Fruit fly (Drosophila melanogaster) whole organism, embryonic: ENCODE measurements around the gene Spn28Dc.

Experiments
- Antp ChIP-seq: fragments of 200-800 bp; sonication (Bioruptor generic); optimal IDR thresholded peaks from 3 replicates; lab custom pipeline; 2016; ENCODE audit warnings: missing biosample characterization, missing genetic modification characterization
- Atf6 ChIP-seq: fragments of 200-800 bp; sonication (Bioruptor generic); IDR thresholded peaks from 2 replicates; pipeline ENCODE4 v1.3.6; 2022; ENCODE audit warnings: missing biosample characterization, missing genetic modification characterization
- Blimp-1 ChIP-seq: fragments of 200-800 bp; sonication (Bioruptor generic); optimal IDR thresholded peaks from 3 replicates; lab custom pipeline; 2018; ENCODE audit warnings: missing biosample characterization, missing genetic modification characterization, mild to moderate bottlenecking, moderate library complexity, missing genetic modification reagents
- CG11398 ChIP-seq: fragments of 200-800 bp; sonication (Bioruptor generic); optimal IDR thresholded peaks from 2 replicates; lab custom pipeline; 2016; ENCODE audit warnings: missing biosample characterization, missing genetic modification characterization
- CG11723 ChIP-seq: fragments of 200-800 bp; sonication (Bioruptor generic); optimal IDR thresholded peaks from 2 replicates; lab custom pipeline; 2017; ENCODE audit warnings: missing biosample characterization, mild to moderate bottlenecking, missing genetic modification characterization
- CG12071 ChIP-seq: fragments of 200-800 bp; sonication (Bioruptor generic); optimal IDR thresholded peaks from 3 replicates; lab custom pipeline; 2018; ENCODE audit warnings: missing biosample characterization, mild to moderate bottlenecking, missing genetic modification characterization
- CG12236 ChIP-seq: fragments of 200-800 bp; sonication (Bioruptor generic); optimal IDR thresholded peaks from 2 replicates; lab custom pipeline; 2016; ENCODE audit warnings: missing biosample characterization, missing genetic modification characterization
- CG1602 ChIP-seq: fragments of 200-800 bp; sonication (Bioruptor generic); optimal IDR thresholded peaks from 3 replicates; lab custom pipeline; 2016; ENCODE audit warnings: missing biosample characterization, missing genetic modification characterization
- CG1603 ChIP-seq: fragments of 200-800 bp; sonication (Bioruptor generic); optimal IDR thresholded peaks from 2 replicates; lab custom pipeline; 2019; ENCODE audit warnings: missing biosample characterization, mild to moderate bottlenecking, missing genetic modification characterization, moderate library complexity
- CG17385 ChIP-seq: fragments of 200-800 bp; sonication (Bioruptor generic); optimal IDR thresholded peaks from 3 replicates; lab custom pipeline; 2018; ENCODE audit warnings: missing biosample characterization, mild to moderate bottlenecking, missing genetic modification characterization
- CG18764 ChIP-seq: fragments of 200-800 bp; sonication (Bioruptor generic); optimal IDR thresholded peaks from 3 replicates; lab custom pipeline; 2016; ENCODE audit warnings: missing biosample characterization, missing genetic modification characterization
- CG2199 ChIP-seq: fragments of 200-800 bp; sonication (Bioruptor generic); IDR thresholded peaks from 3 replicates; pipeline ENCODE4 v1.3.6; 2022; ENCODE audit warnings: missing biosample characterization, missing genetic modification characterization
- CG2202 ChIP-seq: fragments of 200-800 bp; sonication (Bioruptor generic); optimal IDR thresholded peaks from 2 replicates; lab custom pipeline; 2018; ENCODE audit warnings: missing biosample characterization, mild to moderate bottlenecking, missing genetic modification characterization
- CG31365 ChIP-seq: fragments of 200-800 bp; sonication (Bioruptor generic); optimal IDR thresholded peaks from 2 replicates; lab custom pipeline; 2018; ENCODE audit warnings: missing biosample characterization, mild to moderate bottlenecking, missing genetic modification characterization
- CG34422 ChIP-seq: fragments of 200-800 bp; sonication (Bioruptor generic); IDR thresholded peaks from 3 replicates; pipeline ENCODE4 v1.3.6; 2022; ENCODE audit warnings: missing biosample characterization, missing genetic modification characterization
- CG5953 ChIP-seq: fragments of 200-800 bp; sonication (Bioruptor generic); IDR thresholded peaks from 2 replicates; pipeline ENCODE4 v1.3.6; 2022; ENCODE audit warnings: missing biosample characterization, missing genetic modification characterization
- CG7556 ChIP-seq: fragments of 200-800 bp; sonication (Bioruptor generic); optimal IDR thresholded peaks from 2 replicates; lab custom pipeline; 2017; ENCODE audit warnings: missing biosample characterization, mild to moderate bottlenecking, missing genetic modification characterization
- CG9817 ChIP-seq: fragments of 200-800 bp; sonication (Bioruptor generic); optimal IDR thresholded peaks from 2 replicates; lab custom pipeline; 2018; ENCODE audit warnings: missing biosample characterization, mild to moderate bottlenecking, missing genetic modification characterization, moderate library complexity
- CTCF ChIP-seq: fragments of 200-800 bp; sonication (Bioruptor generic); optimal IDR thresholded peaks from 2 replicates; lab custom pipeline; 2017; ENCODE audit warnings: missing biosample characterization, mild to moderate bottlenecking, missing genetic modification characterization, moderate library complexity
- Chrac-16 ChIP-seq: fragments of 200-800 bp; sonication (Bioruptor generic); optimal IDR thresholded peaks from 3 replicates; lab custom pipeline; 2016; ENCODE audit warnings: missing biosample characterization, missing genetic modification characterization
- Dfd ChIP-seq, 2 experiments: fragments of >200 bp; optimal IDR thresholded peaks; 2 replicates each; lab custom pipeline; 2017; ENCODE audit warnings: missing biosample characterization in 2 of 2, missing genetic modification characterization in 2 of 2
- Ets97D ChIP-seq: fragments of 200-800 bp; sonication (Bioruptor generic); optimal IDR thresholded peaks from 3 replicates; lab custom pipeline; 2016; ENCODE audit warnings: missing biosample characterization, missing genetic modification characterization
- H2.0 ChIP-seq: fragments of 200-800 bp; sonication (Bioruptor generic); IDR thresholded peaks from 2 replicates; pipeline ENCODE4 v1.3.6; 2022; ENCODE audit warnings: missing biosample characterization, missing genetic modification characterization
- Jarid2 ChIP-seq: fragments of 200-800 bp; sonication (Bioruptor generic); optimal IDR thresholded peaks from 3 replicates; lab custom pipeline; 2017; ENCODE audit warnings: mild to moderate bottlenecking, missing biosample characterization, missing genetic modification reagents, missing genetic modification characterization
- Rfx ChIP-seq: fragments of 200-800 bp; sonication (Bioruptor generic); IDR thresholded peaks from 2 replicates; pipeline ENCODE4 v1.3.6; 2022; ENCODE audit warnings: missing biosample characterization, missing genetic modification characterization
- Taf1 ChIP-seq: fragments of 200-800 bp; sonication (Bioruptor generic); IDR thresholded peaks from 2 replicates; pipeline ENCODE4 v1.3.6; 2022; ENCODE audit warnings: missing biosample characterization, missing genetic modification characterization
- ap ChIP-seq: fragments of 200-800 bp; sonication (Bioruptor generic); IDR thresholded peaks from 2 replicates; pipeline ENCODE4 v1.3.6; 2022; ENCODE audit warnings: missing biosample characterization, missing genetic modification characterization
- bsh ChIP-seq, 2 experiments: fragments of 200-800 bp; sonication (Bioruptor generic); optimal IDR thresholded peaks; 2 replicates each; lab custom pipeline; 2017 to 2018; ENCODE audit warnings: mild to moderate bottlenecking in 2 of 2, missing biosample characterization in 2 of 2, missing genetic modification characterization in 2 of 2, moderate library complexity in 1 of 2
- cas ChIP-seq: fragments of 200-800 bp; sonication (Bioruptor generic); IDR thresholded peaks from 2 replicates; pipeline ENCODE4 v1.3.6; 2022; ENCODE audit warnings: missing biosample characterization, missing genetic modification characterization
- caup ChIP-seq: fragments of 200-800 bp; sonication (Bioruptor generic); optimal IDR thresholded peaks from 3 replicates; lab custom pipeline; 2017; ENCODE audit warnings: missing biosample characterization, mild to moderate bottlenecking, missing genetic modification characterization, moderate library complexity; ENCODE audit not compliant: severe bottlenecking
- chm ChIP-seq: fragments of 200-800 bp; sonication (Bioruptor generic); IDR thresholded peaks from 2 replicates; pipeline ENCODE4 v1.3.6; 2022; ENCODE audit warnings: missing biosample characterization, missing genetic modification characterization
- crp ChIP-seq, 2 experiments: fragments of 200-800 bp; sonication (Bioruptor generic); optimal IDR thresholded peaks; 2 replicates in 1 of 2; 3 replicates in 1 of 2; lab custom pipeline; 2017; ENCODE audit warnings: missing biosample characterization in 2 of 2, missing genetic modification characterization in 2 of 2, mild to moderate bottlenecking in 1 of 2, moderate library complexity in 1 of 2
- cwo ChIP-seq: fragments of 200-800 bp; sonication (Bioruptor generic); optimal IDR thresholded peaks from 3 replicates; lab custom pipeline; 2017; ENCODE audit warnings: missing biosample characterization, missing genetic modification characterization, mild to moderate bottlenecking, moderate library complexity, missing genetic modification reagents
- disco-r ChIP-seq: fragments of 200-800 bp; sonication (Bioruptor generic); optimal IDR thresholded peaks from 2 replicates; lab custom pipeline; 2016; ENCODE audit warnings: missing biosample characterization, missing genetic modification characterization
- dysf ChIP-seq: fragments of 200-800 bp; sonication (Bioruptor generic); IDR thresholded peaks from 3 replicates; pipeline ENCODE4 v1.3.6; 2022; ENCODE audit warnings: missing biosample characterization, missing genetic modification characterization
- esg ChIP-seq: fragments of 200-800 bp; sonication (Bioruptor generic); conservative IDR thresholded peaks from 2 replicates; pipeline ENCODE4 v1.3.6; 2022; ENCODE audit warnings: missing biosample characterization, missing genetic modification characterization
- fd102C ChIP-seq: fragments of 200-800 bp; sonication (Bioruptor generic); optimal IDR thresholded peaks from 2 replicates; lab custom pipeline; 2018; ENCODE audit warnings: missing biosample characterization, mild to moderate bottlenecking, missing genetic modification characterization, moderate library complexity
- ftz-f1 ChIP-seq: fragments of 200-800 bp; sonication (Bioruptor generic); optimal IDR thresholded peaks from 2 replicates; lab custom pipeline; 2016; ENCODE audit warnings: missing biosample characterization, missing genetic modification characterization
- gcm2 ChIP-seq: fragments of 200-800 bp; sonication (Bioruptor generic); optimal IDR thresholded peaks from 2 replicates; lab custom pipeline; 2016; ENCODE audit warnings: missing biosample characterization, missing genetic modification characterization
- grn ChIP-seq: fragments of 200-800 bp; sonication (Bioruptor generic); optimal IDR thresholded peaks from 3 replicates; lab custom pipeline; 2017; ENCODE audit warnings: missing biosample characterization, missing genetic modification characterization
- jigr1 ChIP-seq: fragments of 200-800 bp; sonication (Bioruptor generic); IDR thresholded peaks from 3 replicates; pipeline ENCODE4 v1.3.6; 2022; ENCODE audit warnings: missing biosample characterization, missing genetic modification characterization
- kah ChIP-seq: fragments of 200-800 bp; sonication (Bioruptor generic); optimal IDR thresholded peaks from 2 replicates; lab custom pipeline; 2018; ENCODE audit warnings: missing biosample characterization, mild to moderate bottlenecking, missing genetic modification characterization
- lmd ChIP-seq: fragments of 200-800 bp; sonication (Bioruptor generic); IDR thresholded peaks from 2 replicates; pipeline ENCODE4 v1.3.6; 2022; ENCODE audit warnings: missing biosample characterization, missing genetic modification characterization
- lola ChIP-seq, 3 experiments: fragments of >200 bp in 2 of 3; fragments of 200-800 bp in 1 of 3; sonication (Bioruptor generic) in 1 of 3; optimal IDR thresholded peaks; 2 replicates each; lab custom pipeline; 2017 to 2019; ENCODE audit warnings: missing biosample characterization in 3 of 3, missing genetic modification characterization in 3 of 3, mild to moderate bottlenecking in 1 of 3, moderate library complexity in 1 of 3
- onecut ChIP-seq: fragments of 200-800 bp; sonication (Bioruptor generic); IDR thresholded peaks from 2 replicates; pipeline ENCODE4 v1.3.6; 2022; ENCODE audit warnings: missing biosample characterization, missing genetic modification characterization
- pnt ChIP-seq: fragments of 200-800 bp; sonication (Bioruptor generic); optimal IDR thresholded peaks from 3 replicates; lab custom pipeline; 2016; ENCODE audit warnings: missing biosample characterization, missing genetic modification characterization
- sisA ChIP-seq: fragments of 200-800 bp; sonication (Bioruptor generic); IDR thresholded peaks from 2 replicates; pipeline ENCODE4 v1.3.6; 2022; ENCODE audit warnings: missing biosample characterization, missing genetic modification characterization
- slp2 ChIP-seq: fragments of 200-800 bp; sonication (Bioruptor generic); optimal IDR thresholded peaks from 2 replicates; lab custom pipeline; 2016; ENCODE audit warnings: missing biosample characterization, missing genetic modification characterization
- so ChIP-seq: fragments of 200-800 bp; sonication (Bioruptor generic); IDR thresholded peaks from 3 replicates; pipeline ENCODE4 v1.3.6; 2022; ENCODE audit warnings: missing biosample characterization, missing genetic modification characterization
- yki ChIP-seq: fragments of >200 bp; optimal IDR thresholded peaks from 3 replicates; lab custom pipeline; 2018

Spn28Dc gene

DNA sequence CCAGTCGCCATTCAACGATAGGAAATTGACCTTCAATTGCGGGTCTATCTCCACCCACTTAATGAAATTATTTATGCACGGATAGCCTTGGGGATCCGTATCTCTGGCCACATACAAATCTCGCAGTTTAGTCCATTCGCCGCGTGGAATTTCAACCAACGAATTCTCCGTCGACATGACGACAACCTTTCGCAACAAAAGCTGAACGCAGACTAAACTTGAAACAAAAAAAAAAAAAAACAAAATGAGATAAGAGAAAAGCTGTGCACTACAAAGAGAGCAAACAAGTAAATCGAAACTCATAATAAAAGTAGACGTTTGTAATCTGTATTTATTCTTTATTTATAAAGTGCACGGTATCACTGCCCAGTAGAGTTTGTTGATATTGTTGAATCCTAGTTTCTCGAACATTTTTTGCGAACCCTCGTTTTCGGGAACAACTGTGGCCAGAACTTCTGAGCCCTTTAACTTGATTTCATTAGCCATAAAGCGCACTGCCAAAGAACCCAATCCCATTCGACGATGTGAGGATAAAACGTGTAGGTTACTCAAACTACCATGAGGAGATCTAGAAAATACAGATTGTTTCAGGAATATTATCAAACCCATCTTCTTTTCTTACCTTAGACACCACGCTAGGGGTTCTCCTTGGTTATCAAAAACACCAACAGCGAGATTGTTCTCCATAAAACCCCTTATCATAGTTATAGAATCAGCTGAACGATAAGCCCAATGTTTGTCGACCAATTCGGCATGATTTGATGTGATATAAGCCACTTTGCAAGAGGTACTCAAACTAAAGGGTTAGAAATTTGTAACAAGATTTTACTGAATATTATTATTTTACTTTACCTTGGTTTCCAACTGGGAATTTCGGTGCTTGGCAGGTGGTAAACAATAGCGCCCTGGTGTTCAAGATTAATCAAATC, 2.5 kb upstream of the Spn28Dc start, which contains the start of gene CG12560 (continued):
- TF ChIP-seq gcm2 (GFP tag; lab: Kevin White, UChicago) (no peak), CG2199 (GFP tag; lab: Robert Waterston, UW) (no peak), Blimp-1 (no peak), ap (no peak), CG1602 (GFP tag; lab: Kevin White, UChicago) (no peak), yki (lab: Kevin White, UChicago) (no peak), Antp (GFP tag; lab: Kevin White, UChicago) (peak; percentile 2), esg (no peak), cas (no peak), jigr1 (GFP tag; lab: Robert Waterston, UW) (no peak), Ets97D (GFP tag; lab: Kevin White, UChicago) (no peak), Jarid2 (GFP tag; lab: Kevin White, UChicago) (peak; percentile 81), Dfd (GFP tag; optimal IDR thresholded peaks at IDR 0.05; lab: Kevin White, UChicago) (no peak), grn (GFP tag; lab: Kevin White, UChicago) (peak; percentile 78), so (GFP tag; lab: Robert Waterston, UW) (peak; percentile 71; the same call in 2 of the 3 replicates), CG5953 (GFP tag; lab: Robert Waterston, UW) (no peak), CG11398 (GFP tag; lab: Kevin White, UChicago) (no peak), pnt (GFP tag; lab: Kevin White, UChicago) (no peak), CG31365 (no peak), Chrac-16 (GFP tag; lab: Kevin White, UChicago) (no peak), CTCF (GFP tag; lab: Kevin White, UChicago) (no peak), kah (GFP tag; lab: Kevin White, UChicago) (no peak), caup (no peak), fd102C (GFP tag; lab: Kevin White, UChicago) (no peak), cwo (GFP tag; lab: Kevin White, UChicago) (no peak), onecut (peak; percentile 16; the same call in 1 of the 2 replicates), Taf1 (no peak), chm (GFP tag; lab: Robert Waterston, UW) (peak; percentile 40; the same call in 1 of the 2 replicates), CG7556 (GFP tag; lab: Kevin White, UChicago) (no peak), Rfx (GFP tag; lab: Robert Waterston, UW) (peak; percentile 21; the same call in 1 of the 2 replicates), crp (GFP tag; optimal IDR thresholded peaks at IDR 0.05; lab: Kevin White, UChicago) (no peak), lmd (GFP tag; lab: Robert Waterston, UW) (no peak), CG12071 (GFP tag; lab: Kevin White, UChicago) (no peak), ftz-f1 (GFP tag; lab: Kevin White, UChicago) (peak; percentile 80), CG1603 (tag; lab: Kevin White, UChicago) (no peak), CG17385 (GFP tag; lab: Kevin White, UChicago) (peak; percentile 21), CG12236 (GFP tag; lab: Kevin White, UChicago) (no peak), dysf (GFP tag; lab: Robert Waterston, UW) (peak; percentile 39; the same call in 2 of the 3 replicates), CG34422 (GFP tag; lab: Robert Waterston, UW) (peak; percentile 43; the same call in 1 of the 3 replicates), Atf6 (GFP tag; lab: Robert Waterston, UW) (peak; percentile 31; the same call in 1 of the 2 replicates), lola (GFP tag; optimal IDR thresholded peaks at IDR 0.05; lab: Kevin White, UChicago) (no peak), CG18764 (no peak), CG9817 (no peak), slp2 (GFP tag; lab: Kevin White, UChicago) (no peak), disco-r (GFP tag; lab: Kevin White, UChicago) (no peak), bsh (GFP tag; optimal IDR thresholded peaks at IDR 0.05; lab: Kevin White, UChicago) (peak in 1 of 2 experiments; percentile 27), CG2202 (no peak), sisA (GFP tag; lab: Robert Waterston, UW) (no peak), CG11723 (GFP tag; lab: Kevin White, UChicago) (no peak), H2.0 (GFP tag; lab: Robert Waterston, UW) (no peak)
